Worm (Caenorhabditis elegans) whole organism, late embryonic: ENCODE data around the gene far-4.

Experiments
- C08G9.2 ChIP-seq: sonication (generic microtip); optimal IDR thresholded peaks from 2 replicates; lab custom pipeline; 2016; ENCODE audit warnings: mild to moderate bottlenecking, missing genetic modification characterization, moderate library complexity, missing compliant biosample characterization
- C38D4.7 ChIP-seq: fragments of 200-800 bp; sonication (Bioruptor generic); optimal IDR thresholded peaks from 2 replicates; lab custom pipeline; 2018; ENCODE audit warnings: mild to moderate bottlenecking, missing genetic modification characterization, moderate library complexity, missing compliant biosample characterization
- F13H6.1 ChIP-seq: sonication (generic microtip); optimal IDR thresholded peaks from 2 replicates; lab custom pipeline; 2016; ENCODE audit warnings: missing genetic modification characterization, missing compliant biosample characterization
- K02D7.2 ChIP-seq: sonication (generic microtip); optimal IDR thresholded peaks from 2 replicates; lab custom pipeline; 2017; ENCODE audit warnings: mild to moderate bottlenecking, missing genetic modification characterization, missing compliant biosample characterization
- K09A11.1 ChIP-seq: sonication (generic microtip); optimal IDR thresholded peaks from 2 replicates; lab custom pipeline; 2017; ENCODE audit warnings: antibody characterized with exemption, mild to moderate bottlenecking, missing genetic modification characterization, missing compliant biosample characterization; ENCODE audit not compliant: insufficient read depth
- T23F11.4 ChIP-seq: fragments of 200-800 bp; sonication (Bioruptor generic); optimal IDR thresholded peaks from 2 replicates; lab custom pipeline; 2018; ENCODE audit warnings: mild to moderate bottlenecking, missing genetic modification characterization, missing compliant biosample characterization
- Y22D7AL.16 ChIP-seq: sonication (generic microtip); optimal IDR thresholded peaks from 2 replicates; lab custom pipeline; 2016; ENCODE audit warnings: missing genetic modification characterization, missing compliant biosample characterization
- ahr-1 ChIP-seq: sonication (generic microtip); optimal IDR thresholded peaks from 2 replicates; lab custom pipeline; 2016; ENCODE audit warnings: missing genetic modification characterization, missing compliant biosample characterization
- ama-1 ChIP-seq: fragments of 150-350 bp; optimal IDR thresholded peaks from 2 replicates; lab custom pipeline; 2014
- ceh-22 ChIP-seq: sonication (generic microtip); optimal IDR thresholded peaks from 2 replicates; lab custom pipeline; 2017; ENCODE audit warnings: missing biosample characterization, missing genetic modification characterization
- ceh-24 ChIP-seq: sonication (generic microtip); optimal IDR thresholded peaks from 2 replicates; lab custom pipeline; 2016; ENCODE audit warnings: mild to moderate bottlenecking, missing genetic modification characterization, missing compliant biosample characterization
- ceh-45 ChIP-seq: fragments of 200-800 bp; sonication (Bioruptor generic); IDR thresholded peaks from 2 replicates; pipeline ENCODE4 v1.3.6; 2022; ENCODE audit warnings: missing genetic modification reagents, missing genetic modification characterization, missing compliant biosample characterization
- ceh-48 ChIP-seq: sonication (generic microtip); optimal IDR thresholded peaks from 2 replicates; lab custom pipeline; 2016; ENCODE audit warnings: missing genetic modification characterization, inconsistent platforms, missing compliant biosample characterization
- ceh-6 ChIP-seq: fragments of 200-800 bp; sonication (Bioruptor generic); optimal IDR thresholded peaks from 2 replicates; lab custom pipeline; 2018; ENCODE audit warnings: mild to moderate bottlenecking, missing genetic modification characterization, missing compliant biosample characterization
- che-1 ChIP-seq: sonication (generic microtip); optimal IDR thresholded peaks from 2 replicates; lab custom pipeline; 2016; ENCODE audit warnings: mild to moderate bottlenecking, missing genetic modification characterization, missing compliant biosample characterization
- dmd-4 ChIP-seq: sonication (generic microtip); optimal IDR thresholded peaks from 2 replicates; lab custom pipeline; 2016; ENCODE audit warnings: borderline replicate concordance, missing genetic modification characterization, missing compliant biosample characterization
- dve-1 ChIP-seq: sonication (generic microtip); optimal IDR thresholded peaks from 2 replicates; lab custom pipeline; 2017; ENCODE audit warnings: antibody characterized with exemption, mild to moderate bottlenecking, missing genetic modification characterization, missing compliant biosample characterization
- elt-2 ChIP-seq: sonication (generic microtip); optimal IDR thresholded peaks from 2 replicates; lab custom pipeline; 2016; ENCODE audit warnings: missing genetic modification reagents, missing genetic modification characterization, missing compliant biosample characterization
- ets-4 ChIP-seq: sonication (generic microtip); optimal IDR thresholded peaks from 2 replicates; lab custom pipeline; 2016; ENCODE audit warnings: missing genetic modification characterization, missing compliant biosample characterization
- eyg-1 ChIP-seq: sonication (generic microtip); optimal IDR thresholded peaks from 2 replicates; lab custom pipeline; 2016; ENCODE audit warnings: missing genotype, missing genetic modification characterization, missing compliant biosample characterization
- fax-1 ChIP-seq: sonication (generic microtip); optimal IDR thresholded peaks from 2 replicates; lab custom pipeline; 2016; ENCODE audit warnings: missing genotype, missing genetic modification characterization, missing compliant biosample characterization
- fkh-10 ChIP-seq: fragments of 150-350 bp; optimal IDR thresholded peaks from 2 replicates; lab custom pipeline; 2014; ENCODE audit warnings: missing biosample characterization, missing genetic modification reagents, missing genetic modification characterization
- gmeb-2 ChIP-seq: sonication (generic microtip); optimal IDR thresholded peaks from 2 replicates; lab custom pipeline; 2016; ENCODE audit warnings: missing genetic modification characterization, inconsistent platforms, missing compliant biosample characterization
- hlh-13 ChIP-seq: fragments of 200-800 bp; sonication (Bioruptor generic); optimal IDR thresholded peaks from 2 replicates; lab custom pipeline; 2018; ENCODE audit warnings: mild to moderate bottlenecking, missing genetic modification characterization, missing compliant biosample characterization
- hlh-15 ChIP-seq: sonication (generic microtip); optimal IDR thresholded peaks from 2 replicates; lab custom pipeline; 2016; ENCODE audit warnings: missing genetic modification characterization, missing compliant biosample characterization
- hlh-30 ChIP-seq: sonication (generic microtip); optimal IDR thresholded peaks from 2 replicates; lab custom pipeline; 2017; ENCODE audit warnings: antibody characterized with exemption, missing genetic modification characterization, missing compliant biosample characterization; ENCODE audit not compliant: insufficient read depth
- hlh-8 ChIP-seq: sonication (generic microtip); optimal IDR thresholded peaks from 2 replicates; lab custom pipeline; 2016; ENCODE audit warnings: missing genotype, missing genetic modification characterization, missing compliant biosample characterization
- lin-11 ChIP-seq: fragments of 200-800 bp; sonication (Bioruptor generic); optimal IDR thresholded peaks from 2 replicates; lab custom pipeline; 2018; ENCODE audit warnings: mild to moderate bottlenecking, missing genetic modification characterization, missing compliant biosample characterization
- madf-2 ChIP-seq: sonication (generic microtip); optimal IDR thresholded peaks from 2 replicates; lab custom pipeline; 2017; ENCODE audit warnings: missing genetic modification characterization, missing compliant biosample characterization
- mec-3 ChIP-seq: sonication (generic microtip); optimal IDR thresholded peaks from 2 replicates; lab custom pipeline; 2016; ENCODE audit warnings: borderline replicate concordance, missing genetic modification characterization, missing compliant biosample characterization
- nhr-11 ChIP-seq: fragments of 150-350 bp; optimal IDR thresholded peaks from 2 replicates; lab custom pipeline; 2014; ENCODE audit warnings: missing biosample characterization, missing genetic modification characterization
- nhr-232 ChIP-seq: sonication (generic microtip); optimal IDR thresholded peaks from 2 replicates; lab custom pipeline; 2016; ENCODE audit warnings: missing genetic modification characterization, missing compliant biosample characterization
- npax-4 ChIP-seq: sonication (generic microtip); optimal IDR thresholded peaks from 2 replicates; lab custom pipeline; 2016; ENCODE audit warnings: missing genetic modification characterization, missing compliant biosample characterization
- pag-3 ChIP-seq: sonication (generic microtip); optimal IDR thresholded peaks from 2 replicates; lab custom pipeline; 2016; ENCODE audit warnings: missing compliant biosample characterization, missing genetic modification characterization, borderline replicate concordance
- pat-9 ChIP-seq: fragments of 200-800 bp; sonication (Bioruptor generic); optimal IDR thresholded peaks from 2 replicates; lab custom pipeline; 2018; ENCODE audit warnings: mild to moderate bottlenecking, missing genetic modification characterization, moderate library complexity, missing compliant biosample characterization
- pax-1 ChIP-seq: fragments of 150-350 bp; optimal IDR thresholded peaks from 2 replicates; lab custom pipeline; 2014; ENCODE audit warnings: missing biosample characterization, missing genetic modification characterization
- pha-2 ChIP-seq: sonication (generic microtip); optimal IDR thresholded peaks from 2 replicates; lab custom pipeline; 2017; ENCODE audit warnings: mild to moderate bottlenecking, missing genetic modification characterization, missing compliant biosample characterization
- pha-4 ChIP-seq: fragments of 150-350 bp; optimal IDR thresholded peaks from 2 replicates; lab custom pipeline; 2018; ENCODE audit warnings: missing biosample characterization, missing genetic modification reagents, missing genetic modification characterization
- pqm-1 ChIP-seq: sonication (generic microtip); optimal IDR thresholded peaks from 2 replicates; lab custom pipeline; 2016; ENCODE audit warnings: missing genetic modification characterization, missing compliant biosample characterization
- rnt-1 ChIP-seq: sonication (generic microtip); optimal IDR thresholded peaks from 2 replicates; lab custom pipeline; 2016; ENCODE audit warnings: missing genetic modification characterization, missing compliant biosample characterization
- sdc-2 ChIP-seq: sonication (generic microtip); optimal IDR thresholded peaks from 2 replicates; lab custom pipeline; 2016; ENCODE audit warnings: missing genotype, missing genetic modification characterization, missing compliant biosample characterization
- sox-4 ChIP-seq: sonication (generic microtip); optimal IDR thresholded peaks from 2 replicates; lab custom pipeline; 2017; ENCODE audit warnings: mild to moderate bottlenecking, missing genetic modification characterization, inconsistent platforms, missing compliant biosample characterization
- tbx-2 ChIP-seq: sonication (generic microtip); optimal IDR thresholded peaks from 2 replicates; lab custom pipeline; 2016; ENCODE audit warnings: missing genetic modification characterization, missing compliant biosample characterization
- ttx-3 ChIP-seq: sonication (generic microtip); optimal IDR thresholded peaks from 2 replicates; lab custom pipeline; 2016; ENCODE audit warnings: missing genetic modification reagents, missing genetic modification characterization, missing compliant biosample characterization
- unc-55 ChIP-seq: sonication (generic microtip); optimal IDR thresholded peaks from 2 replicates; lab custom pipeline; 2017; ENCODE audit warnings: missing biosample characterization, missing genetic modification reagents, missing genetic modification characterization
- unc-86 ChIP-seq: sonication (generic microtip); optimal IDR thresholded peaks from 2 replicates; lab custom pipeline; 2016; ENCODE audit warnings: missing genetic modification characterization, missing compliant biosample characterization
- zip-5 ChIP-seq: sonication (generic microtip); optimal IDR thresholded peaks from 2 replicates; lab custom pipeline; 2016; ENCODE audit warnings: missing genetic modification characterization, missing compliant biosample characterization
- ztf-16 ChIP-seq: sonication (generic microtip); optimal IDR thresholded peaks from 2 replicates; lab custom pipeline; 2017; ENCODE audit warnings: missing genetic modification characterization, missing compliant biosample characterization

The far-4 gene

ce11 chrV:13006754-13007153, 7.3 kb upstream of the far-4 start:
- TF ChIP-seq hlh-8 (tag; lab: Kevin White, UChicago), result no peak
- TF ChIP-seq F13H6.1 (tag; lab: Kevin White, UChicago), result no peak
- no peak for TF ChIP-seq fax-1 (tag; lab: Kevin White, UChicago)
- TF ChIP-seq lin-11 (tag; lab: Kevin White, UChicago), result no peak
- TF ChIP-seq pat-9, result no peak
- TF ChIP-seq ama-1 (lab: Kevin White, UChicago), result no peak
- no peak for TF ChIP-seq K09A11.1 (tag; lab: Kevin White, UChicago)
- no peak for TF ChIP-seq npax-4 (tag; lab: Kevin White, UChicago)

DNA sequence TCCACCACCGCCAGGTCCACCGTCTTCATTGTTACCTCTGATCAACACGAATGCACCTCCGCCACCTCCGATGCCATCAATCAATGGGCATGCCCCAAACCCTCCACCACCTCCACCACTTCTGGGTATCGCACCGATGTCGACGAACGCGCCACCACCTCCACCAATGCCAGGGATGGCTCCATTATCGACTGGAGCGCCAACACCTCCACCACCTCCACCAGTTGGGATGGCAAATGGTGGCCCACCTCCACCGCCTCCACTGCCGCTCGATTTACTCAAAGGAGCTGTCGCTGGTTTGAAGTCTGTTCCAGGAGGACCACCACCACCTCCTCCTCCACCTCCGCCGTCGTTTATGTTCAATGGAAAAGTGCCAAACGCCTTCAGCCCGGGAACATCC, 4.9 kb upstream of the far-4 start:
- no peak for TF ChIP-seq dve-1 (tag; lab: Kevin White, UChicago)
- no peak for TF ChIP-seq hlh-15 (tag; lab: Kevin White, UChicago)
- no peak for TF ChIP-seq unc-55 (GFP tag; lab: Kevin White, UChicago)
- no peak for TF ChIP-seq nhr-11
- TF ChIP-seq che-1 (tag; lab: Kevin White, UChicago), result no peak
- no peak for TF ChIP-seq hlh-13 (GFP tag; lab: Kevin White, UChicago)
- TF ChIP-seq ets-4, result no peak
- TF ChIP-seq ama-1 (lab: Kevin White, UChicago), result no peak
- TF ChIP-seq ceh-45 (GFP tag; lab: Robert Waterston, UW), result no peak
- TF ChIP-seq ceh-24 (tag; lab: Kevin White, UChicago), result no peak
- no peak for TF ChIP-seq ztf-16
- no peak for TF ChIP-seq sdc-2 (tag; lab: Kevin White, UChicago)
- no peak for TF ChIP-seq pag-3 (tag; lab: Kevin White, UChicago)
- no peak for TF ChIP-seq gmeb-2 (tag; lab: Kevin White, UChicago)
- no peak for TF ChIP-seq pqm-1 (tag; lab: Kevin White, UChicago)
- TF ChIP-seq pax-1 (tag; lab: Kevin White, UChicago), result no peak

DNA sequence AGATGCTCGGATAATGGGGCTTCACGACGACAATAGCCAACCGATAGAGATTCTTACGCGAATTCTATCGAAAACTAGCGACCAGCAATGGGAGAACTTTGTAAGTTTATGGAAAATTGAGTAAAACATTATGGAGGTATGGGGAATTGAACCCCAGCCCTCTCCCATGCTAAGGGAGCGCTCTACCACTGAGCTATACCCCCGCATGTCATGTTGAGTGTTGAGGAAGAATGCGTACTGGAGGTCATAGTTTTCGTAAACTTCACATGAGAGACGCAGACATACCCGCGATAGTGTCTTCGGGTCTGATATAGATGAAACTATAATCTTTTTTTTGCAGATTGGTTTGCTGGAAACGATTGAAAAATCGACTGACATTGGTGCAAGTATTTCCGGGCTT, 3.9 kb upstream of the far-4 start:
- peak; percentile 83 for TF ChIP-seq C08G9.2 (tag; lab: Kevin White, UChicago)
- peak; percentile 78 for TF ChIP-seq hlh-13 (GFP tag; lab: Kevin White, UChicago)
- peak; percentile 71 for TF ChIP-seq ceh-48 (tag; lab: Kevin White, UChicago)
- TF ChIP-seq pax-1 (tag; lab: Kevin White, UChicago), result no peak
- TF ChIP-seq zip-5 (tag; lab: Kevin White, UChicago), result peak; percentile 45
- TF ChIP-seq Y22D7AL.16 (tag; lab: Kevin White, UChicago), result peak; percentile 91
- TF ChIP-seq fkh-10, result no peak
- TF ChIP-seq unc-86 (tag; lab: Kevin White, UChicago), result peak; percentile 85
- TF ChIP-seq eyg-1 (tag; lab: Kevin White, UChicago), result peak; percentile 65
- peak; percentile 84 for TF ChIP-seq nhr-232 (tag; lab: Kevin White, UChicago)
- peak; percentile 84 for TF ChIP-seq elt-2 (tag; lab: Kevin White, UChicago)
- TF ChIP-seq pha-4 (tag; lab: Kevin White, UChicago), result no peak
- no peak for TF ChIP-seq mec-3 (tag; lab: Kevin White, UChicago)
- peak; percentile 12 for TF ChIP-seq hlh-30
- peak; percentile 67 for TF ChIP-seq pha-2 (tag; lab: Kevin White, UChicago)
- peak; percentile 74 for TF ChIP-seq lin-11 (tag; lab: Kevin White, UChicago)
- peak; percentile 76 for TF ChIP-seq rnt-1 (tag; lab: Kevin White, UChicago)
- peak; percentile 86 for TF ChIP-seq fax-1 (tag; lab: Kevin White, UChicago)
- TF ChIP-seq ceh-6 (GFP tag; lab: Kevin White, UChicago), result peak; percentile 83
- peak; percentile 86 for TF ChIP-seq K02D7.2 (tag; lab: Kevin White, UChicago)
- TF ChIP-seq K09A11.1 (tag; lab: Kevin White, UChicago), result peak; percentile 68
- TF ChIP-seq sdc-2 (tag; lab: Kevin White, UChicago), result peak; percentile 76
- TF ChIP-seq hlh-8 (tag; lab: Kevin White, UChicago), result peak; percentile 75
- peak; percentile 85 for TF ChIP-seq C38D4.7
- TF ChIP-seq tbx-2 (tag; lab: Kevin White, UChicago), result peak; percentile 83
- TF ChIP-seq pqm-1 (tag; lab: Kevin White, UChicago), result peak; percentile 62
- peak; percentile 55 for TF ChIP-seq ahr-1 (tag; lab: Kevin White, UChicago)
- TF ChIP-seq ttx-3 (tag; lab: Kevin White, UChicago), result peak; percentile 74
- TF ChIP-seq sox-4 (tag; lab: Kevin White, UChicago), result peak; percentile 89
- TF ChIP-seq gmeb-2 (tag; lab: Kevin White, UChicago), result peak; percentile 80
- no peak for TF ChIP-seq ceh-22
- peak; percentile 78 for TF ChIP-seq madf-2 (tag; lab: Kevin White, UChicago)
- peak; percentile 84 for TF ChIP-seq T23F11.4 (GFP tag; lab: Kevin White, UChicago)
- no peak for TF ChIP-seq nhr-11
- peak; percentile 82 for TF ChIP-seq dmd-4 (tag; lab: Kevin White, UChicago)
